Worm (Caenorhabditis elegans) whole organism, late embryonic: ENCODE measurements around the gene cpt-5.

Experiments used
- C08G9.2 ChIP-seq: sonication (generic microtip); optimal IDR thresholded peaks from 2 replicates; lab custom pipeline; 2016; ENCODE audit warnings: mild to moderate bottlenecking, missing genetic modification characterization, moderate library complexity, missing compliant biosample characterization
- K02D7.2 ChIP-seq: sonication (generic microtip); optimal IDR thresholded peaks from 2 replicates; lab custom pipeline; 2017; ENCODE audit warnings: mild to moderate bottlenecking, missing genetic modification characterization, missing compliant biosample characterization
- K09A11.1 ChIP-seq: sonication (generic microtip); optimal IDR thresholded peaks from 2 replicates; lab custom pipeline; 2017; ENCODE audit warnings: antibody characterized with exemption, mild to moderate bottlenecking, missing genetic modification characterization, missing compliant biosample characterization; ENCODE audit not compliant: insufficient read depth
- Y22D7AL.16 ChIP-seq: sonication (generic microtip); optimal IDR thresholded peaks from 2 replicates; lab custom pipeline; 2016; ENCODE audit warnings: missing genetic modification characterization, missing compliant biosample characterization
- ceh-14 ChIP-seq: sonication (generic microtip); optimal IDR thresholded peaks from 2 replicates; lab custom pipeline; 2016; ENCODE audit warnings: missing genotype, missing genetic modification characterization, missing compliant biosample characterization
- ceh-24 ChIP-seq: sonication (generic microtip); optimal IDR thresholded peaks from 2 replicates; lab custom pipeline; 2016; ENCODE audit warnings: mild to moderate bottlenecking, missing genetic modification characterization, missing compliant biosample characterization
- ceh-30 ChIP-seq: fragments of 150-350 bp; optimal IDR thresholded peaks from 2 replicates; lab custom pipeline; 2014; ENCODE audit warnings: missing biosample characterization, missing genetic modification characterization
- ceh-31 ChIP-seq: sonication (generic microtip); optimal IDR thresholded peaks from 2 replicates; lab custom pipeline; 2016; ENCODE audit warnings: missing genetic modification characterization, missing compliant biosample characterization
- ceh-34 ChIP-seq: sonication (generic microtip); optimal IDR thresholded peaks from 2 replicates; lab custom pipeline; 2016; ENCODE audit warnings: mild to moderate bottlenecking, missing genetic modification characterization, missing compliant biosample characterization
- ceh-45 ChIP-seq: fragments of 200-800 bp; sonication (Bioruptor generic); IDR thresholded peaks from 2 replicates; pipeline ENCODE4 v1.3.6; 2022; ENCODE audit warnings: missing genetic modification reagents, missing genetic modification characterization, missing compliant biosample characterization
- dve-1 ChIP-seq: sonication (generic microtip); optimal IDR thresholded peaks from 2 replicates; lab custom pipeline; 2017; ENCODE audit warnings: antibody characterized with exemption, mild to moderate bottlenecking, missing genetic modification characterization, missing compliant biosample characterization
- elt-2 ChIP-seq: sonication (generic microtip); optimal IDR thresholded peaks from 2 replicates; lab custom pipeline; 2016; ENCODE audit warnings: missing genetic modification reagents, missing genetic modification characterization, missing compliant biosample characterization
- fax-1 ChIP-seq: sonication (generic microtip); optimal IDR thresholded peaks from 2 replicates; lab custom pipeline; 2016; ENCODE audit warnings: missing genotype, missing genetic modification characterization, missing compliant biosample characterization
- fkh-6 ChIP-seq: sonication (generic microtip); optimal IDR thresholded peaks from 2 replicates; lab custom pipeline; 2016; ENCODE audit warnings: missing genetic modification characterization, missing compliant biosample characterization
- hlh-13 ChIP-seq: fragments of 200-800 bp; sonication (Bioruptor generic); optimal IDR thresholded peaks from 2 replicates; lab custom pipeline; 2018; ENCODE audit warnings: mild to moderate bottlenecking, missing genetic modification characterization, missing compliant biosample characterization
- hlh-30 ChIP-seq: sonication (generic microtip); optimal IDR thresholded peaks from 2 replicates; lab custom pipeline; 2017; ENCODE audit warnings: antibody characterized with exemption, missing genetic modification characterization, missing compliant biosample characterization; ENCODE audit not compliant: insufficient read depth
- madf-2 ChIP-seq: sonication (generic microtip); optimal IDR thresholded peaks from 2 replicates; lab custom pipeline; 2017; ENCODE audit warnings: missing genetic modification characterization, missing compliant biosample characterization
- npax-4 ChIP-seq: sonication (generic microtip); optimal IDR thresholded peaks from 2 replicates; lab custom pipeline; 2016; ENCODE audit warnings: missing genetic modification characterization, missing compliant biosample characterization
- odd-2 ChIP-seq: sonication (generic microtip); optimal IDR thresholded peaks from 2 replicates; lab custom pipeline; 2017; ENCODE audit warnings: antibody characterized with exemption, mild to moderate bottlenecking, missing genetic modification characterization, missing compliant biosample characterization
- pax-1 ChIP-seq: fragments of 150-350 bp; optimal IDR thresholded peaks from 2 replicates; lab custom pipeline; 2014; ENCODE audit warnings: missing biosample characterization, missing genetic modification characterization
- pha-2 ChIP-seq: sonication (generic microtip); optimal IDR thresholded peaks from 2 replicates; lab custom pipeline; 2017; ENCODE audit warnings: mild to moderate bottlenecking, missing genetic modification characterization, missing compliant biosample characterization
- pha-4 ChIP-seq: fragments of 150-350 bp; optimal IDR thresholded peaks from 2 replicates; lab custom pipeline; 2018; ENCODE audit warnings: missing biosample characterization, missing genetic modification reagents, missing genetic modification characterization
- pqm-1 ChIP-seq: sonication (generic microtip); optimal IDR thresholded peaks from 2 replicates; lab custom pipeline; 2016; ENCODE audit warnings: missing genetic modification characterization, missing compliant biosample characterization
- ref-2 ChIP-seq: sonication (generic microtip); optimal IDR thresholded peaks from 2 replicates; lab custom pipeline; 2016; ENCODE audit warnings: missing genetic modification characterization, missing compliant biosample characterization
- sox-2 ChIP-seq: fragments of 200-800 bp; sonication (Bioruptor generic); IDR thresholded peaks from 2 replicates; pipeline ENCODE4 v1.3.6; 2022; ENCODE audit warnings: missing genetic modification reagents, missing genetic modification characterization, missing compliant biosample characterization
- sox-4 ChIP-seq: sonication (generic microtip); optimal IDR thresholded peaks from 2 replicates; lab custom pipeline; 2017; ENCODE audit warnings: mild to moderate bottlenecking, missing genetic modification characterization, inconsistent platforms, missing compliant biosample characterization
- syd-9 ChIP-seq: sonication (generic microtip); optimal IDR thresholded peaks from 2 replicates; lab custom pipeline; 2016; ENCODE audit warnings: mild to moderate bottlenecking, missing genetic modification characterization, moderate library complexity, missing compliant biosample characterization
- unc-3 ChIP-seq, 2 experiments: fragments of 200-800 bp in 1 of 2; sonication (Bioruptor generic) in 1 of 2; sonication (generic microtip) in 1 of 2; conservative IDR thresholded peaks in 1 of 2; optimal IDR thresholded peaks in 1 of 2; 2 replicates each; pipeline versions ENCODE4 v1.3.6 to Lab custom; 2016 to 2022; ENCODE audit warnings: missing compliant biosample characterization in 2 of 2, missing genetic modification characterization in 2 of 2, missing genetic modification reagents in 1 of 2
- unc-42 ChIP-seq: sonication (generic microtip); optimal IDR thresholded peaks from 2 replicates; lab custom pipeline; 2016; ENCODE audit warnings: missing genotype, missing genetic modification characterization, missing compliant biosample characterization
- unc-55 ChIP-seq: sonication (generic microtip); optimal IDR thresholded peaks from 2 replicates; lab custom pipeline; 2017; ENCODE audit warnings: missing biosample characterization, missing genetic modification reagents, missing genetic modification characterization
- unc-86 ChIP-seq: sonication (generic microtip); optimal IDR thresholded peaks from 2 replicates; lab custom pipeline; 2016; ENCODE audit warnings: missing genetic modification characterization, missing compliant biosample characterization

cpt-5 gene

DNA sequence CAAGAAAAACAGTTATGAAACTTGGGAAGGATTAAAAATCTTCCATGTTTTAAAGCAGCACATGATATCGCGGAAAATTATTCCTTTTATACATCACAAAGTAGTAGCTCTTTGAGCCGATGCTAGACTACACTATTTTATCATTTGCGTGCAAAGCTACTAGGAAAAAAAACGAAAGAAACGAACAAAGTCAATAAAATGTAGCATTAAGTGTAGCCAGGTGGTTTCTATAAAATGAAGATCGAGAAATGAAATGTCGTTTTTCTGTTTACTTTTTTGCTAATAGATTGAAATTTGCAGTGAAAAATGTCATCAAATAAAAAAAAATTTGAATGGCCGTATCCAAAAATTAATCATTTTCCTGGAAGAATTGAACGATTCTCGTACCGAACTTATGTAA is at the start of gene cpt-5:
Gene cpt-5 (plus strand): TSS at position 301 of the 400 bp plus-strand sequence.
- no peak for TF ChIP-seq pha-4 (tag; lab: Kevin White, UChicago)
- no peak for TF ChIP-seq ceh-31 (tag; lab: Kevin White, UChicago)
- TF ChIP-seq K02D7.2 (tag; lab: Kevin White, UChicago) = no peak
- TF ChIP-seq unc-86 (tag; lab: Kevin White, UChicago) = no peak
- TF ChIP-seq madf-2 (tag; lab: Kevin White, UChicago) = no peak
- TF ChIP-seq pax-1 (tag; lab: Kevin White, UChicago) = no peak
- no peak for TF ChIP-seq ceh-24 (tag; lab: Kevin White, UChicago)
- no peak for TF ChIP-seq unc-3 (GFP tag; conservative IDR thresholded peaks at IDR 0.05; lab: Robert Waterston, UW)
- TF ChIP-seq unc-3 (tag; optimal IDR thresholded peaks at IDR 0.05; lab: Kevin White, UChicago) = no peak
- no peak for TF ChIP-seq fax-1 (tag; lab: Kevin White, UChicago)
- no peak for TF ChIP-seq syd-9 (tag; lab: Kevin White, UChicago)
- no peak for TF ChIP-seq npax-4 (tag; lab: Kevin White, UChicago)
- no peak for TF ChIP-seq sox-2 (GFP tag; lab: Robert Waterston, UW)
- no peak for TF ChIP-seq unc-42 (tag; lab: Kevin White, UChicago)
- no peak for TF ChIP-seq sox-4
- no peak for TF ChIP-seq C08G9.2 (tag; lab: Kevin White, UChicago)

DNA sequence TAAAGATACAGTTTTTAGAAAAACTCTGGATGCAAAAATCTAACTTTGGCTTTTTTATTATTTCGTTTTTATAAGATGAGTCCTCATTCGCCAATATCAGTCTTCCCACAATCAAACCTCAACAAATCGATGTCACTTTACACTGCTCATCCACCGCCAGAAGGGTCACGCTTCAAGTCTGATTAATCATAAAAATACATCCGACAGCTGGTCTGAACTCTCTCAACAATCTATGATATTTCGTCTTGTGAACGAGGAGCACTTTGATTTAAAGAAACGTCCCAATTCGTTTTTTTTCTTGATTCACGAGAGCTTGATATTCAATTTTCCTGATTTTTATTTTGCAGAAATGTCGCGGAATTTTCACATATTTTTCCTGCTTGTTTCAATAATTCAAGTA is 45.1 kb upstream of the cpt-5 start, which contains the start of gene nrf-5:
Gene nrf-5 (plus strand): TSS at position 348 of the 400 bp plus-strand sequence.
- TF ChIP-seq hlh-13 (GFP tag; lab: Kevin White, UChicago) (no peak), odd-2 (no peak), madf-2 (tag; lab: Kevin White, UChicago) (no peak), pha-2 (tag; lab: Kevin White, UChicago) (no peak), unc-55 (GFP tag; lab: Kevin White, UChicago) (peak; percentile 14), K09A11.1 (tag; lab: Kevin White, UChicago) (no peak), hlh-30 (tag; lab: Kevin White, UChicago) (no peak), ceh-14 (no peak), ceh-34 (no peak)

DNA sequence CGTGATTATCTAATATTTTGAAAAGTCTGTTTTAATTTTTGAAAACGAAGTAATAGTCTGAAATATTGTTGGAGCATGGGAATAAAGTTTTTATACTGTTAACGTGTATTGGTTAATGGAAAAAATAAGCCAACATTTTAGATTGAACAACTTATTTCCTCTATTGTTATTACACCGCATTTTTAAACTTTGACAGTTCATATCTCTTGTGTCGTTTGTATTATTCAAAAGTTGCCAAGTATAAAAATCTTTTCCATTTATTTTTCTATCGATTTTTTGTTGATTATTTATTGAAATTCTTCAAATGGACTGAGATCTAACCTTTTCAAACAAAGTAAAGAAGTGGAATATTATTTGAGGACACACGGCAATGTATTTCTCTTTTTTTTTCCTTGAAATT is 42.2 kb upstream of the cpt-5 start, which contains the start of gene str-165:
Gene str-165 (plus strand): TSS at position 301 of the 400 bp plus-strand sequence.
- no peak for TF ChIP-seq ceh-24 (tag; lab: Kevin White, UChicago)
- TF ChIP-seq ceh-30 (tag; lab: Kevin White, UChicago) = no peak
- no peak for TF ChIP-seq fkh-6
- TF ChIP-seq hlh-30 (tag; lab: Kevin White, UChicago) = no peak
- no peak for TF ChIP-seq dve-1 (tag; lab: Kevin White, UChicago)
- TF ChIP-seq pqm-1 (tag; lab: Kevin White, UChicago) = no peak
- no peak for TF ChIP-seq elt-2 (tag; lab: Kevin White, UChicago)
- no peak for TF ChIP-seq syd-9 (tag; lab: Kevin White, UChicago)
- TF ChIP-seq hlh-13 (GFP tag; lab: Kevin White, UChicago) = no peak
- no peak for TF ChIP-seq K09A11.1 (tag; lab: Kevin White, UChicago)
- no peak for TF ChIP-seq ref-2 (tag; lab: Kevin White, UChicago)

DNA sequence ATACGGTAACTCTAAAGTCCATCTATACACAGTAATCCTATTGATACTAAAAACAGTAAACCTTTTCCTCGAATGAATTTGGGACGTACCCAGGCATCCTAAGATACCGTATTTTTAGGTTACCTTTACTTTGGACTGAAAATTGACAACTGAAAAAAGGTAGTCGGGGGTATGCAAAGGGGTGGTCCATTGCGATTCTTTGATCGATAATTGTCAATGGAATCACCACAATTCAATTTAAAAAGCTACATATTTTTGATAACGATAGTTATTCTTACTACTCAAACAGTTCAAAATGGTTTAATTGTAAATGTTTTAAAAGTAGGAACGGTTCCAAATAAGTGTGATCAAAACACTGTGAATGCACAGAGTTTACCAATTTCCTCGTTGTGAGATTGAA is 39.0 kb upstream of the cpt-5 start, which contains the start of gene srx-129:
Gene srx-129 (plus strand): TSS at position 301 of the 400 bp plus-strand sequence.
- no peak for TF ChIP-seq pha-2 (tag; lab: Kevin White, UChicago)
- TF ChIP-seq ref-2 (tag; lab: Kevin White, UChicago) = no peak
- TF ChIP-seq, all 69 proteins: peak for 0

DNA sequence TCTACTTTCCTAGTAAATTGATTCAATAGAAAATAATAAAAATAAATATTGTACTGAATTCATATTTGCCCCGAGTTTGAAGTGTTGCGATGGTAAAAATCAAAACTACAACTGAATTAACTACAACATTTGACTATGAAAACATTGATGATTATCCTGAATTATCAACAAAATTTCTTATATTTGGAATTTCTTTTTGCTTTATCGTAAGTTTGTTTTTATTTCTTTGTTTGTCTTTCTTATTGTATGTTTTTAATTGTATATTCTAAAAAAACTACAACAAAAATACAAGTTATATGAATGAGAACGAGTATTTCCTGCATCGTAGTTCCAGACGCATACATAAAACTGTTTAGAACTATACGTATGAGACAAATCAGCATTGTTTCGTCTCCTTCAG is 35.8 kb upstream of the cpt-5 start, which contains the start of gene srx-128:
Gene srx-128 (plus strand): TSS at position 301 of the 400 bp plus-strand sequence.
- TF ChIP-seq ceh-45 = no peak
- no peak for TF ChIP-seq ceh-14
- no peak for TF ChIP-seq Y22D7AL.16 (tag; lab: Kevin White, UChicago)
